Fruit fly (Drosophila melanogaster) whole organism, embryonic: ENCODE results near the gene Ugt49B2.

Experiments used
- Abd-B ChIP-seq: fragments of 200-800 bp; sonication (Bioruptor generic); optimal IDR thresholded peaks from 2 replicates; lab custom pipeline; 2018; ENCODE audit warnings: missing biosample characterization, mild to moderate bottlenecking, missing genetic modification characterization, moderate library complexity
- B-H1 ChIP-seq: fragments of 200-800 bp; sonication (Bioruptor generic); IDR thresholded peaks from 3 replicates; pipeline ENCODE4 v1.3.6; 2022; ENCODE audit warnings: missing biosample characterization, missing genetic modification characterization
- C15 ChIP-seq: fragments of 200-800 bp; sonication (Bioruptor generic); IDR thresholded peaks from 3 replicates; pipeline ENCODE4 v1.3.6; 2022; ENCODE audit warnings: missing biosample characterization, missing genetic modification characterization
- CG10147 ChIP-seq: fragments of 200-800 bp; sonication (Bioruptor generic); optimal IDR thresholded peaks from 2 replicates; lab custom pipeline; 2019; ENCODE audit warnings: missing biosample characterization, mild to moderate bottlenecking, missing genetic modification characterization, moderate library complexity
- CG12299 ChIP-seq: fragments of 200-800 bp; sonication (Bioruptor generic); optimal IDR thresholded peaks from 2 replicates; lab custom pipeline; 2018; ENCODE audit warnings: missing biosample characterization, mild to moderate bottlenecking, missing genetic modification characterization
- CG12391 ChIP-seq: fragments of 200-800 bp; sonication (Bioruptor generic); optimal IDR thresholded peaks from 3 replicates; lab custom pipeline; 2018; ENCODE audit warnings: missing biosample characterization, mild to moderate bottlenecking, missing genetic modification characterization, moderate library complexity
- CG13287 ChIP-seq: fragments of 200-800 bp; sonication (Bioruptor generic); IDR thresholded peaks from 2 replicates; pipeline ENCODE4 v1.3.6; 2022; ENCODE audit warnings: missing biosample characterization, missing genetic modification characterization; ENCODE audit not compliant: partially characterized antibody
- CG13775 ChIP-seq: fragments of 200-800 bp; sonication (Bioruptor generic); optimal IDR thresholded peaks from 3 replicates; lab custom pipeline; 2017; ENCODE audit warnings: missing biosample characterization, mild to moderate bottlenecking, missing genetic modification characterization
- CG14860 ChIP-seq: fragments of 200-800 bp; sonication (Bioruptor generic); IDR thresholded peaks from 3 replicates; pipeline ENCODE4 v1.3.6; 2022; ENCODE audit warnings: missing biosample characterization, missing genetic modification characterization; ENCODE audit not compliant: partially characterized antibody
- CG15479 ChIP-seq: fragments of 200-800 bp; sonication (Bioruptor generic); optimal IDR thresholded peaks from 3 replicates; lab custom pipeline; 2019; ENCODE audit warnings: missing biosample characterization, mild to moderate bottlenecking, missing genetic modification characterization, moderate library complexity
- CG16863 ChIP-seq: fragments of 200-800 bp; sonication (Bioruptor generic); optimal IDR thresholded peaks from 3 replicates; lab custom pipeline; 2016; ENCODE audit warnings: missing biosample characterization, missing genetic modification characterization
- CG18262 ChIP-seq: fragments of 200-800 bp; optimal IDR thresholded peaks from 3 replicates; lab custom pipeline; 2019; ENCODE audit warnings: missing biosample characterization, mild to moderate bottlenecking, missing genetic modification characterization, moderate library complexity
- CG18476 ChIP-seq: fragments of 200-800 bp; sonication (Bioruptor generic); optimal IDR thresholded peaks from 2 replicates; lab custom pipeline; 2016; ENCODE audit warnings: missing biosample characterization, mild to moderate bottlenecking, missing genetic modification characterization
- CG18599 ChIP-seq: fragments of 200-800 bp; sonication (Bioruptor generic); optimal IDR thresholded peaks from 3 replicates; lab custom pipeline; 2017; ENCODE audit warnings: missing biosample characterization, missing genetic modification characterization, mild to moderate bottlenecking, moderate library complexity, missing genetic modification reagents
- CG31388 ChIP-seq: fragments of 200-800 bp; sonication (Bioruptor generic); optimal IDR thresholded peaks from 2 replicates; lab custom pipeline; 2016; ENCODE audit warnings: missing biosample characterization, missing genetic modification characterization
- CG31441 ChIP-seq: fragments of 200-800 bp; sonication (Bioruptor generic); IDR thresholded peaks from 2 replicates; pipeline ENCODE4 v1.3.6; 2022; ENCODE audit warnings: missing biosample characterization, missing genetic modification characterization
- CG32772 ChIP-seq: fragments of 200-800 bp; sonication (Bioruptor generic); IDR thresholded peaks from 2 replicates; pipeline ENCODE4 v1.3.6; 2022; ENCODE audit warnings: missing biosample characterization, missing genetic modification characterization
- CG33213 ChIP-seq: fragments of 200-800 bp; sonication (Bioruptor generic); optimal IDR thresholded peaks from 3 replicates; lab custom pipeline; 2016; ENCODE audit warnings: missing biosample characterization, missing genetic modification characterization
- CG3726 ChIP-seq: fragments of 200-800 bp; sonication (Bioruptor generic); IDR thresholded peaks from 3 replicates; pipeline ENCODE4, ENCODE4 v1.3.6; 2022; ENCODE audit warnings: missing biosample characterization, missing genetic modification characterization
- CG43689 ChIP-seq: fragments of 200-800 bp; sonication (Bioruptor generic); IDR thresholded peaks from 2 replicates; pipeline ENCODE4 v1.3.6; 2022; ENCODE audit warnings: missing biosample characterization, missing genetic modification characterization
- CG4820 ChIP-seq: fragments of 200-800 bp; sonication (Bioruptor generic); optimal IDR thresholded peaks from 3 replicates; lab custom pipeline; 2016; ENCODE audit warnings: missing biosample characterization, missing genetic modification characterization
- CG7357 ChIP-seq: fragments of 200-800 bp; sonication (Bioruptor generic); IDR thresholded peaks from 3 replicates; pipeline ENCODE4 v1.3.6; 2022; ENCODE audit warnings: missing biosample characterization, missing genetic modification characterization
- CG7963 ChIP-seq: fragments of 200-800 bp; sonication (Bioruptor generic); IDR thresholded peaks from 3 replicates; pipeline ENCODE4 v1.3.6; 2022; ENCODE audit warnings: missing biosample characterization, missing genetic modification characterization; ENCODE audit not compliant: partially characterized antibody
- Camta ChIP-seq: fragments of 200-800 bp; sonication (Bioruptor generic); optimal IDR thresholded peaks from 2 replicates; lab custom pipeline; 2016; ENCODE audit warnings: missing biosample characterization, missing genetic modification characterization
- CrebB ChIP-seq: fragments of 200-800 bp; sonication (Bioruptor generic); optimal IDR thresholded peaks from 3 replicates; lab custom pipeline; 2018; ENCODE audit warnings: missing biosample characterization, mild to moderate bottlenecking, missing genetic modification characterization
- Dbx ChIP-seq: fragments of 200-800 bp; sonication (Bioruptor generic); IDR thresholded peaks from 3 replicates; pipeline ENCODE4 v1.3.6; 2022; ENCODE audit warnings: missing biosample characterization, missing genetic modification characterization
- Deaf1 ChIP-seq: fragments of 200-800 bp; optimal IDR thresholded peaks from 3 replicates; lab custom pipeline; 2019; ENCODE audit warnings: missing biosample characterization, mild to moderate bottlenecking, missing genetic modification characterization, moderate library complexity
- H15 ChIP-seq: fragments of 200-800 bp; sonication (Bioruptor generic); IDR thresholded peaks from 3 replicates; pipeline ENCODE4 v1.3.6; 2022; ENCODE audit warnings: missing biosample characterization, missing genetic modification characterization
- HLH4C ChIP-seq: fragments of 200-800 bp; sonication (Bioruptor generic); IDR thresholded peaks from 3 replicates; pipeline ENCODE4 v1.3.6; 2022; ENCODE audit warnings: missing biosample characterization, missing genetic modification characterization; ENCODE audit not compliant: partially characterized antibody
- Hand ChIP-seq: fragments of 200-800 bp; sonication (Bioruptor generic); optimal IDR thresholded peaks from 2 replicates; lab custom pipeline; 2017; ENCODE audit warnings: mild to moderate bottlenecking, missing biosample characterization, missing genetic modification reagents, missing genetic modification characterization
- Lim3 ChIP-seq: fragments of 200-800 bp; sonication (Bioruptor generic); IDR thresholded peaks from 2 replicates; pipeline ENCODE4 v1.3.6; 2022; ENCODE audit warnings: missing biosample characterization, missing genetic modification characterization
- MBD-R2 ChIP-seq: fragments of 200-800 bp; sonication (Bioruptor generic); IDR thresholded peaks from 2 replicates; pipeline ENCODE4 v1.3.6; 2022; ENCODE audit warnings: missing biosample characterization, missing genetic modification characterization
- Med ChIP-seq: fragments of 200-800 bp; sonication (Bioruptor generic); peaks from one replicate; lab custom pipeline; 2016; ENCODE audit warnings: missing biosample characterization, missing genetic modification characterization, mild to moderate bottlenecking, inconsistent platforms, moderate library complexity
- Sry-δ ChIP-seq: fragments of 200-800 bp; sonication (Bioruptor generic); optimal IDR thresholded peaks from 2 replicates; lab custom pipeline; 2016; ENCODE audit warnings: missing biosample characterization, missing genetic modification characterization
- ac ChIP-seq: fragments of 200-800 bp; sonication (Bioruptor generic); optimal IDR thresholded peaks from 3 replicates; lab custom pipeline; 2017; ENCODE audit warnings: missing biosample characterization, mild to moderate bottlenecking, missing genetic modification characterization
- bbx ChIP-seq: fragments of 200-800 bp; sonication (Bioruptor generic); IDR thresholded peaks from 2 replicates; pipeline ENCODE4 v1.3.6; 2022; ENCODE audit warnings: missing biosample characterization, missing genetic modification characterization; ENCODE audit not compliant: partially characterized antibody
- bcd ChIP-seq: fragments of 200-800 bp; sonication (Bioruptor generic); optimal IDR thresholded peaks from 2 replicates; lab custom pipeline; 2017; ENCODE audit warnings: missing biosample characterization, mild to moderate bottlenecking, missing genetic modification characterization
- btn ChIP-seq: fragments of 200-800 bp; sonication (Bioruptor generic); optimal IDR thresholded peaks from 2 replicates; lab custom pipeline; 2016; ENCODE audit warnings: missing biosample characterization, missing genetic modification characterization
- caup ChIP-seq: fragments of 200-800 bp; sonication (Bioruptor generic); optimal IDR thresholded peaks from 3 replicates; lab custom pipeline; 2017; ENCODE audit warnings: missing biosample characterization, mild to moderate bottlenecking, missing genetic modification characterization, moderate library complexity; ENCODE audit not compliant: severe bottlenecking
- crp ChIP-seq, 2 experiments: fragments of 200-800 bp; sonication (Bioruptor generic); optimal IDR thresholded peaks; 2 replicates in 1 of 2; 3 replicates in 1 of 2; lab custom pipeline; 2017; ENCODE audit warnings: missing biosample characterization in 2 of 2, missing genetic modification characterization in 2 of 2, mild to moderate bottlenecking in 1 of 2, moderate library complexity in 1 of 2
- fd64A ChIP-seq: fragments of 200-800 bp; sonication (Bioruptor generic); optimal IDR thresholded peaks from 3 replicates; lab custom pipeline; 2018; ENCODE audit warnings: missing biosample characterization, mild to moderate bottlenecking, missing genetic modification characterization
- h ChIP-seq: fragments of >200 bp; optimal IDR thresholded peaks from 2 replicates; lab custom pipeline; 2017
- hb ChIP-seq: fragments of 200-800 bp; sonication (Bioruptor generic); IDR thresholded peaks from 3 replicates; pipeline ENCODE4 v1.3.6; 2022; ENCODE audit warnings: missing biosample characterization, missing genetic modification characterization; ENCODE audit not compliant: partially characterized antibody
- lmd ChIP-seq: fragments of 200-800 bp; sonication (Bioruptor generic); IDR thresholded peaks from 2 replicates; pipeline ENCODE4 v1.3.6; 2022; ENCODE audit warnings: missing biosample characterization, missing genetic modification characterization
- nom ChIP-seq: fragments of 200-800 bp; sonication (Bioruptor generic); optimal IDR thresholded peaks from 2 replicates; lab custom pipeline; 2017; ENCODE audit warnings: missing biosample characterization, missing genetic modification characterization, mild to moderate bottlenecking, moderate library complexity, missing genetic modification reagents
- pfk ChIP-seq: fragments of 200-800 bp; sonication (Bioruptor generic); optimal IDR thresholded peaks from 2 replicates; lab custom pipeline; 2018; ENCODE audit warnings: missing biosample characterization, mild to moderate bottlenecking, missing genetic modification characterization, moderate library complexity
- sim ChIP-seq: fragments of 200-800 bp; sonication (Bioruptor generic); IDR thresholded peaks from 2 replicates; pipeline ENCODE4 v1.3.6; 2022; ENCODE audit warnings: missing biosample characterization, missing genetic modification characterization
- tup ChIP-seq: fragments of 200-800 bp; sonication (Bioruptor generic); optimal IDR thresholded peaks from 2 replicates; lab custom pipeline; 2016; ENCODE audit warnings: missing biosample characterization, mild to moderate bottlenecking, missing genetic modification characterization, moderate library complexity

Gene Ugt49B2

DNA sequence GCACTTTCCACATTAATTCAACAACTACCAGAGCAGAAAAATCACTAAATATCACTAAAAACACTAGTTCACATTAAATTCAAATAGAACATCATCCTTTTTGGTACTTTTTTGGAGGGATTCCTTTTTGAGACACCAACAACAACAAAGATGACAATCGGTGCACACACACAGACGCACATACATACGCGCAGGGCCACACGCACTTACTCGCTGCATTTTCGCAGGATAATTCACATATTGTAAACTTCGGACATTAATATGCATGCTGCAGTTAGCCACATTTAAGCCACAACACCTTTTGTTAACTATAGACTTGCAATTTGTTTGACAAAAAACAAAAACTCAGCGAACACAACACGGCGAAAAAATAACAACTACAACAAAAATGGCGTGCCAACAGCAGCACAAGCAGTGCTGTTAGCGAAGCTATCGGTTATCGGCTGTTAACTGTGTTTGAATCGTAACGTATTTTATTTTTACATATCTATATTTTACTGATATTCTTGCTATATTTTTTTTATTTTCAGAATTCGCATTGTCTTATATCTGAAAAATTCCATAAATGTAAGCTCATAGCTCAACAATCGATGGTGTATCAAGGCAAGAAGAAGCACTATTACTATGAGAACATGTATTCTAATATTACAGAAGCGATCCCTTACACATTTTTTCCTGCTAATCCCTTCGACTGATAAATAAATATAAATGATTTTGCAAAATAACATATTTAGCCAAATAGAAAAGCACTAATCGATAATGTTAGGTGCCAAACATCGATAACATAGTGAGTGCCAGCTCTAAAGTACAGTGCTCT lies 40.0 kb downstream of the Ugt49B2 start (continued):
- TF ChIP-seq Hand (no peak), CG18599 (no peak), CG18262 (tag; lab: Kevin White, UChicago) (peak; percentile 16), CG14860 (GFP tag; lab: Robert Waterston, UW) (peak; percentile 53; the same call in 2 of the 3 replicates), fd64A (GFP tag; lab: Kevin White, UChicago) (no peak), CG31388 (GFP tag; lab: Kevin White, UChicago) (no peak), lmd (GFP tag; lab: Robert Waterston, UW) (no peak), CG31441 (GFP tag; lab: Robert Waterston, UW) (no peak), CG4820 (GFP tag; lab: Kevin White, UChicago) (no peak), CG7963 (GFP tag; lab: Robert Waterston, UW) (0 out of 3 replicates have a peak, but pooled peaks have one; percentile 49), nom (GFP tag; lab: Kevin White, UChicago) (no peak), B-H1 (GFP tag; lab: Robert Waterston, UW) (no peak), Sry-δ (GFP tag; lab: Kevin White, UChicago) (peak; percentile 79), CG10147 (GFP tag; lab: Kevin White, UChicago) (no peak), CG12391 (peak; percentile 40), CG13775 (GFP tag; lab: Kevin White, UChicago) (no peak), h (lab: Kevin White, UChicago) (no peak), CG16863 (GFP tag; lab: Kevin White, UChicago) (no peak), C15 (GFP tag; lab: Robert Waterston, UW) (no peak), CG18476 (GFP tag; lab: Kevin White, UChicago) (no peak), CrebB (tag; lab: Kevin White, UChicago) (no peak), CG32772 (GFP tag; lab: Robert Waterston, UW) (no peak), btn (no peak), Camta (GFP tag; lab: Kevin White, UChicago) (no peak), hb (GFP tag; lab: Robert Waterston, UW) (peak; percentile 60; the same call in 1 of the 3 replicates), Lim3 (GFP tag; lab: Robert Waterston, UW) (no peak), tup (GFP tag; lab: Kevin White, UChicago) (no peak), sim (GFP tag; lab: Robert Waterston, UW) (no peak), MBD-R2 (peak; percentile 25; the same call in 1 of the 2 replicates), H15 (GFP tag; lab: Robert Waterston, UW) (no peak), CG15479 (GFP tag; lab: Kevin White, UChicago) (no peak), CG13287 (GFP tag; lab: Robert Waterston, UW) (peak; percentile 71), caup (GFP tag; lab: Kevin White, UChicago) (no peak), Deaf1 (tag; lab: Kevin White, UChicago) (no peak), bbx (peak; percentile 47; the same call in 1 of the 2 replicates), CG7357 (GFP tag; lab: Robert Waterston, UW) (no peak), CG33213 (GFP tag; lab: Kevin White, UChicago) (no peak), HLH4C (peak; percentile 69; the same call in 2 of the 3 replicates), Abd-B (no peak), Dbx (no peak), CG12299 (tag; lab: Kevin White, UChicago) (no peak), ac (GFP tag; lab: Kevin White, UChicago) (no peak), crp (GFP tag; optimal IDR thresholded peaks at IDR 0.05; lab: Kevin White, UChicago) (no peak), CG3726 (GFP tag; lab: Robert Waterston, UW) (no peak), Med (GFP tag; lab: Kevin White, UChicago) (no peak), pfk (GFP tag; lab: Kevin White, UChicago) (no peak), bcd (GFP tag; lab: Kevin White, UChicago) (no peak), CG43689 (no peak)
